Worm (Caenorhabditis elegans) whole organism, midembryonic: ENCODE data around the gene K09B11.4.
"Not testable (repeated sequence)": the region's sequence is repeated elsewhere in the genome, so short reads cannot be mapped to it uniquely, and the experiment has no call there.

Experiments used
- T22C8.4 ChIP-seq: fragments of 200-800 bp; sonication (Bioruptor generic); IDR thresholded peaks from 2 replicates; pipeline ENCODE4 v1.3.6; 2022; ENCODE audit warnings: missing genetic modification characterization, missing compliant biosample characterization
- cog-1 ChIP-seq: sonication (generic microtip); optimal IDR thresholded peaks from 2 replicates; lab custom pipeline; 2016; ENCODE audit warnings: missing genetic modification characterization, missing compliant biosample characterization
- flt-1 ChIP-seq: fragments of 200-800 bp; sonication (Bioruptor generic); IDR thresholded peaks from 2 replicates; pipeline ENCODE4 v1.3.6; 2022; ENCODE audit warnings: missing genetic modification characterization, missing compliant biosample characterization
- klf-2 ChIP-seq: fragments of 200-800 bp; sonication (Bioruptor generic); conservative IDR thresholded peaks from 2 replicates; pipeline ENCODE4 v1.3.6; 2022; ENCODE audit warnings: missing genetic modification reagents, missing genetic modification characterization, missing compliant biosample characterization
- med-1 ChIP-seq: sonication (generic microtip); optimal IDR thresholded peaks from 2 replicates; lab custom pipeline; 2017; ENCODE audit warnings: missing genetic modification characterization, mild to moderate bottlenecking, missing compliant biosample characterization, antibody characterized with exemption, missing genetic modification reagents; ENCODE audit not compliant: insufficient read depth
- ref-1 ChIP-seq: fragments of 200-800 bp; sonication (Bioruptor generic); conservative IDR thresholded peaks from 2 replicates; pipeline ENCODE4 v1.3.6; 2022; ENCODE audit warnings: missing genetic modification reagents, missing genetic modification characterization, missing compliant biosample characterization
- tab-1 ChIP-seq: fragments of 200-800 bp; sonication (Bioruptor generic); IDR thresholded peaks from 2 replicates; pipeline ENCODE4 v1.3.6; 2022; ENCODE audit warnings: missing genetic modification characterization, missing compliant biosample characterization
- ztf-23 ChIP-seq: fragments of 200-800 bp; sonication (Bioruptor generic); IDR thresholded peaks from 2 replicates; pipeline ENCODE4 v1.3.6; 2022; ENCODE audit warnings: missing genetic modification reagents, missing genetic modification characterization, missing compliant biosample characterization
- ztf-29 ChIP-seq: fragments of 200-800 bp; sonication (Bioruptor generic); IDR thresholded peaks from 2 replicates; pipeline ENCODE4 v1.3.6; 2022; ENCODE audit warnings: missing genetic modification reagents, missing genetic modification characterization, missing compliant biosample characterization

K09B11.4 gene

ce11 chrIV:13455200-13455599, 25.9 kb downstream of the K09B11.4 start, which contains the start of gene Y38H8A.7:
Y38H8A.7 (plus strand) TSS chrIV:13455500.
- not testable (repeated sequence) for TF ChIP-seq flt-1 (GFP tag; lab: Robert Waterston, UW); med-1 (GFP tag; lab: Kevin White, UChicago); ztf-23 (GFP tag; lab: Robert Waterston, UW)

ce11 chrIV:13456893-13457292, 27.6 kb downstream of the K09B11.4 start:
- TF ChIP-seq ztf-23 (GFP tag; lab: Robert Waterston, UW), result no peak

ce11 chrIV:13458237-13458636, 28.9 kb downstream of the K09B11.4 start:
- TF ChIP-seq ref-1, result no peak
- no peak for TF ChIP-seq flt-1 (GFP tag; lab: Robert Waterston, UW)
- TF ChIP-seq T22C8.4 (GFP tag; lab: Robert Waterston, UW), result no peak
- no peak for TF ChIP-seq klf-2 (GFP tag; lab: Robert Waterston, UW)
- TF ChIP-seq cog-1, result no peak
- TF ChIP-seq ztf-23 (GFP tag; lab: Robert Waterston, UW), result no peak
- no peak for TF ChIP-seq tab-1 (GFP tag; lab: Robert Waterston, UW)
- TF ChIP-seq med-1 (GFP tag; lab: Kevin White, UChicago), result no peak
- no peak for TF ChIP-seq ztf-29 (GFP tag; lab: Robert Waterston, UW)

- TF ChIP-seq klf-2 (GFP tag; lab: Robert Waterston, UW), result no peak
These were observed 31.5 kb downstream of the K09B11.4 start, which contains the start of gene Y38H8A.12 for ce11 chrIV:13460876-13461275. Y38H8A.12 (minus strand) TSS chrIV:13460976.

ce11 chrIV:13463889-13464288, 34.5 kb downstream of the K09B11.4 start:
- TF ChIP-seq ref-1 (peak; percentile 50; the same call in 1 of the 2 replicates), flt-1 (GFP tag; lab: Robert Waterston, UW) (peak; percentile 89)

- TF ChIP-seq flt-1 (GFP tag; lab: Robert Waterston, UW), result 0 out of 2 replicates have a peak, but pooled peaks have one; percentile 5
These were observed 35.3 kb downstream of the K09B11.4 start for ce11 chrIV:13464620-13465019.

ce11 chrIV:13465797-13466196, 36.5 kb downstream of the K09B11.4 start, which contains the start of gene fezf-1:
fezf-1 (plus strand) TSS chrIV:13466097.
- no peak for TF ChIP-seq cog-1
- TF ChIP-seq tab-1 (GFP tag; lab: Robert Waterston, UW), result no peak
- TF ChIP-seq ref-1, result no peak
- TF ChIP-seq ztf-29 (GFP tag; lab: Robert Waterston, UW), result no peak
- no peak for TF ChIP-seq med-1 (GFP tag; lab: Kevin White, UChicago)

- no peak for TF ChIP-seq cog-1
- no peak for TF ChIP-seq tab-1 (GFP tag; lab: Robert Waterston, UW)
- TF ChIP-seq ztf-29 (GFP tag; lab: Robert Waterston, UW), result no peak
- TF ChIP-seq flt-1 (GFP tag; lab: Robert Waterston, UW), result no peak
- no peak for TF ChIP-seq klf-2 (GFP tag; lab: Robert Waterston, UW)
- TF ChIP-seq med-1 (GFP tag; lab: Kevin White, UChicago), result no peak
- no peak for TF ChIP-seq T22C8.4 (GFP tag; lab: Robert Waterston, UW)
- TF ChIP-seq ztf-23 (GFP tag; lab: Robert Waterston, UW), result no peak
- TF ChIP-seq ref-1, result no peak
These were observed 42.7 kb downstream of the K09B11.4 start, which contains the start of the genes ttbk-8.1 and Y38H8A.4 for ce11 chrIV:13472011-13472410. ttbk-8.1 (plus strand) TSS chrIV:13472311. Y38H8A.4 (minus strand) TSS chrIV:13472376.

ce11 chrIV:13474132-13474531, 44.8 kb downstream of the K09B11.4 start, which contains the start of gene Y38H8A.2:
Y38H8A.2 (plus strand) TSS chrIV:13474432.
- TF ChIP-seq tab-1 (GFP tag; lab: Robert Waterston, UW) (no peak), cog-1 (no peak), T22C8.4 (GFP tag; lab: Robert Waterston, UW) (no peak), klf-2 (GFP tag; lab: Robert Waterston, UW) (no peak), med-1 (GFP tag; lab: Kevin White, UChicago) (no peak), ref-1 (no peak), flt-1 (GFP tag; lab: Robert Waterston, UW) (no peak), ztf-23 (GFP tag; lab: Robert Waterston, UW) (no peak), ztf-29 (GFP tag; lab: Robert Waterston, UW) (no peak)
